Worm (Caenorhabditis elegans): ENCODE measurements around the gene lap-1.

The lap-1 gene

DNA sequence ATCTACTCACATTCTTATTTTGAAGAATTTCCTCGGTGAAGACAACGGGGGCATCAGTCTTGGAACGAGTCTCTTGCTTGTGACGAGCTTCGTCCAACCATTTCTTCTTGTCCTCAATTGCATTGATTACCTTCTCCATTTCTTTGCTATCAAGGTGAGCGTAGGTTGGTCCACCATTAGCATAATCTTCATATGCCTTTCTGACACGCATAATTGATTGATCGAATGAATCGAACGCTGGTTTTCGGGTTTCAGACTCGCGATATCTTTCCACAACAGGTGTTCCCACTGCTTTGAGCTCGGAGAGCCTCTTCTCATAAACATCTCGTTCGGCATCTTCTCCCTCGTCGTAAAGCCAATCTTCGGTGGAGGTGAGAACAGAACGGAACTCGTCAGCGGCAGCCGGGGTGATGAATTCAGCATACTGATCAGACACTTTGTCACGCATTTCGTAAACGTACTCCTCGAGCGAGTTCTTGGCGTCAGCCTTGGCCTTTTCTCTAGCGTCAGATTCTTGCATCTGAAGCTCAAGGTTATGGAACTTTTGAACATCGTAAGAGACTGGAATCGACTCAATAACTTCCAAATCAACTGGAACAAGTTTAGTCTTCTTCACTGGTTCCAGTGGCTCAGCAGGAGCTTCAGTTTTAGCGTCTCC lies 42.8 kb upstream of the lap-1 start:
- peak; percentile 20 for TF ChIP-seq set-16 (GFP tag; IDR thresholded peaks at IDR 0.05)
- no peak for TF ChIP-seq daf-16 (GFP tag; optimal IDR thresholded peaks at IDR 0.05)
- peak; percentile 18 for TF ChIP-seq daf-16 (tag; optimal IDR thresholded peaks at IDR 0.05)
- TF ChIP-seq lin-38 (GFP tag; IDR thresholded peaks at IDR 0.05): peak; percentile 35
- TF ChIP-seq mes-2 (tag; optimal IDR thresholded peaks at IDR 0.05; ENCODE audit: poor library complexity, severe bottlenecking): no peak
- no peak for TF ChIP-seq egl-27 (tag; optimal IDR thresholded peaks at IDR 0.05)
- no peak for TF ChIP-seq cey-2 (tag; optimal IDR thresholded peaks at IDR 0.05; ENCODE audit: borderline replicate concordance, insufficient read depth)
- TF ChIP-seq unc-62 (GFP tag; optimal IDR thresholded peaks at IDR 0.05 in 1 of 2): peak in 1 of 2 experiments; percentile 82
- no peak for TF ChIP-seq unc-62 (tag; optimal IDR thresholded peaks at IDR 0.05)
- TF ChIP-seq nhr-10 (tag; optimal IDR thresholded peaks at IDR 0.05): no peak
- 0 out of 2 replicates have a peak, but pooled peaks have one; percentile 19 for TF ChIP-seq Y105C5A.15 (GFP tag; IDR thresholded peaks at IDR 0.05)

DNA sequence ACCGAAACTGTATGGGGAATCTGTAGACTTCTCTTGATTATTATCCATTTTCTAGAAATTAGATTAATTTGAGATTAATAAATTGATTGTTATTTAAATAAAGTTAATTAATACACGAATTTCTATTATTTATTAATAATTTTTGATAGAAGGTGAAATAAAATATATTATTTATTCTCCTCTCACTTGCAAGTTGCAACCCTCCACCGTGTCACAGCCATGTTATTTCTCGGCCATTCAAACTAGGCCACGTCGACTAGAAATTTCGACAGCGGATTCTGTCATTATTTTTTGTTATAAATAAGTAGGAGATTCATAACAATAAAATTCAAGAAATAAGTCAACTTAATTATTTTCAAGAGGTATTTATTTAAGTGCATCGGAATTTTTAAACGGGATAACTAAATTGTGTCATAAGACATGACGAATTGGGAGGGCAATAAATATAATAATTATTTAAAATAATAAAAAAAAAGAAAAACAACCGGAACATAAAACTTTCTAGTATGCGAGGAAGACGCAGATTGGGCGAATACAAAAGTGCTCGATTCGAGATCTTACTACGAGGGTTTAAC lies 41.9 kb upstream of the lap-1 start, which contains the start of gene ufbp-1:
Gene ufbp-1 (minus strand): TSS at position 51 of the 575 bp plus-strand sequence.
- no peak for TF ChIP-seq ceh-28 (tag; optimal IDR thresholded peaks at IDR 0.05)
- TF ChIP-seq T20F7.1 (GFP tag; optimal IDR thresholded peaks at IDR 0.05): peak; percentile 87
- TF ChIP-seq Y75B8A.6 (GFP tag; IDR thresholded peaks at IDR 0.05): peak; percentile 52; the same call in 1 of the 2 replicates
- no peak for TF ChIP-seq lin-15B (tag; optimal IDR thresholded peaks at IDR 0.05)
- no peak for TF ChIP-seq ceh-20 (GFP tag; IDR thresholded peaks at IDR 0.05)
- no peak for TF ChIP-seq F26F4.8 (GFP tag; conservative IDR thresholded peaks at IDR 0.05)
- 0 out of 2 replicates have a peak, but pooled peaks have one; percentile 38 for TF ChIP-seq mdt-29 (GFP tag; IDR thresholded peaks at IDR 0.05)
- peak in 1 of 2 experiments; percentile 24; a peak in 2 of 4 replicates for TF ChIP-seq madf-5 (GFP tag; IDR thresholded peaks at IDR 0.05)
- no peak; the same call in 1 of the 2 replicates for TF ChIP-seq vab-7 (GFP tag; IDR thresholded peaks at IDR 0.05)
- TF ChIP-seq ceh-44 (GFP tag; IDR thresholded peaks at IDR 0.05): peak; percentile 14; the same call in 1 of the 2 replicates
- TF ChIP-seq D1046.2 (GFP tag; IDR thresholded peaks at IDR 0.05): no peak
- no peak for TF ChIP-seq mxl-2 (GFP tag; conservative IDR thresholded peaks at IDR 0.05)
- TF ChIP-seq dve-1 (tag; optimal IDR thresholded peaks at IDR 0.05; ENCODE audit: insufficient read depth): peak; percentile 89
- TF ChIP-seq T26A8.4 (GFP tag; IDR thresholded peaks at IDR 0.05): peak; percentile 87; the same call in 1 of the 2 replicates
- peak; percentile 63 for TF ChIP-seq ztf-7 (tag; optimal IDR thresholded peaks at IDR 0.05)
- no peak for TF ChIP-seq ceh-32 (tag; optimal IDR thresholded peaks at IDR 0.05; ENCODE audit: poor library complexity)
- peak; percentile 74 for TF ChIP-seq saeg-2 (GFP tag; IDR thresholded peaks at IDR 0.05)
- peak; percentile 85 for TF ChIP-seq mes-2 (tag; optimal IDR thresholded peaks at IDR 0.05; ENCODE audit: poor library complexity, severe bottlenecking)
- peak; percentile 49 for TF ChIP-seq mxl-3 (GFP tag; optimal IDR thresholded peaks at IDR 0.05)
- no peak for TF ChIP-seq jun-1 (tag; optimal IDR thresholded peaks at IDR 0.05)
- TF ChIP-seq spr-3 (GFP tag; optimal IDR thresholded peaks at IDR 0.05): peak; percentile 57
- TF ChIP-seq F37D6.2 (tag; optimal IDR thresholded peaks at IDR 0.05): peak; percentile 8
- peak; percentile 72 for TF ChIP-seq aly-2 (tag; optimal IDR thresholded peaks at IDR 0.05)
- peak; percentile 96 for TF ChIP-seq zfp-3 (GFP tag; conservative IDR thresholded peaks at IDR 0.05)
- TF ChIP-seq nhr-77 (tag; optimal IDR thresholded peaks at IDR 0.05): no peak
- no peak for TF ChIP-seq F10B5.3 (tag; optimal IDR thresholded peaks at IDR 0.05)
- TF ChIP-seq duxl-1 (tag; optimal IDR thresholded peaks at IDR 0.05; ENCODE audit: poor library complexity): peak; percentile 60
- TF ChIP-seq fkh-10 (GFP tag; optimal IDR thresholded peaks at IDR 0.05): no peak
- no peak for TF ChIP-seq dmd-8 (GFP tag; IDR thresholded peaks at IDR 0.05)
- TF ChIP-seq dpl-1 (GFP tag; optimal IDR thresholded peaks at IDR 0.05): peak; percentile 61
- no peak for TF ChIP-seq nhr-10 (tag; optimal IDR thresholded peaks at IDR 0.05)
- 0 out of 2 replicates have a peak, but pooled peaks have one; percentile 54 for TF ChIP-seq egl-43 (GFP tag; IDR thresholded peaks at IDR 0.05)
- TF ChIP-seq Y5F2A.4 (GFP tag; optimal IDR thresholded peaks at IDR 0.05): peak; percentile 77
- no peak for TF ChIP-seq lin-39 (tag; optimal IDR thresholded peaks at IDR 0.05)
- no peak for TF ChIP-seq mdl-1 (tag; optimal IDR thresholded peaks at IDR 0.05)
- TF ChIP-seq zip-2 (tag; optimal IDR thresholded peaks at IDR 0.05): peak; percentile 38
- peak; percentile 79 for TF ChIP-seq php-3 (GFP tag; IDR thresholded peaks at IDR 0.05)
- peak; percentile 87 for TF ChIP-seq sdz-12 (GFP tag; optimal IDR thresholded peaks at IDR 0.05)
